Fruit fly (Drosophila melanogaster) whole organism, embryonic: ENCODE measurements around the gene CG46434.

Experiments used
- Adf1 ChIP-seq: fragments of 200-800 bp; sonication (Bioruptor generic); IDR thresholded peaks from 2 replicates; pipeline ENCODE4 v1.3.6; 2022; ENCODE audit warnings: missing biosample characterization, missing genetic modification characterization
- Antp ChIP-seq: fragments of 200-800 bp; sonication (Bioruptor generic); optimal IDR thresholded peaks from 3 replicates; lab custom pipeline; 2016; ENCODE audit warnings: missing biosample characterization, missing genetic modification characterization
- Asciz ChIP-seq: fragments of 200-800 bp; sonication (Bioruptor generic); optimal IDR thresholded peaks from 2 replicates; lab custom pipeline; 2017; ENCODE audit warnings: missing biosample characterization, mild to moderate bottlenecking, missing genetic modification characterization, missing genetic modification reagents
- BtbVII ChIP-seq: fragments of 200-800 bp; sonication (Bioruptor generic); optimal IDR thresholded peaks from 3 replicates; lab custom pipeline; 2017; ENCODE audit warnings: missing biosample characterization, mild to moderate bottlenecking, missing genetic modification characterization
- CG10274 ChIP-seq: fragments of 200-800 bp; sonication (Bioruptor generic); optimal IDR thresholded peaks from 3 replicates; lab custom pipeline; 2017; ENCODE audit warnings: missing biosample characterization, mild to moderate bottlenecking, missing genetic modification characterization
- CG10366 ChIP-seq: fragments of 200-800 bp; sonication (Bioruptor generic); IDR thresholded peaks from 2 replicates; pipeline ENCODE4 v1.3.6; 2022; ENCODE audit warnings: missing biosample characterization, missing genetic modification characterization
- CG11695 ChIP-seq: fragments of 200-800 bp; sonication (Bioruptor generic); IDR thresholded peaks from 3 replicates; pipeline ENCODE4 v1.3.6; 2022; ENCODE audit warnings: missing biosample characterization, missing genetic modification characterization
- CG12236 ChIP-seq: fragments of 200-800 bp; sonication (Bioruptor generic); optimal IDR thresholded peaks from 2 replicates; lab custom pipeline; 2016; ENCODE audit warnings: missing biosample characterization, missing genetic modification characterization
- CG12659 ChIP-seq: fragments of 200-800 bp; sonication (Bioruptor generic); optimal IDR thresholded peaks from 3 replicates; lab custom pipeline; 2017; ENCODE audit warnings: mild to moderate bottlenecking, missing biosample characterization, missing genetic modification reagents, missing genetic modification characterization
- CG13123 ChIP-seq: fragments of 200-800 bp; sonication (Bioruptor generic); optimal IDR thresholded peaks from 2 replicates; lab custom pipeline; 2016; ENCODE audit warnings: missing biosample characterization, missing genetic modification characterization
- CG1602 ChIP-seq: fragments of 200-800 bp; sonication (Bioruptor generic); optimal IDR thresholded peaks from 3 replicates; lab custom pipeline; 2016; ENCODE audit warnings: missing biosample characterization, missing genetic modification characterization
- CG17361 ChIP-seq: fragments of 200-800 bp; sonication (Bioruptor generic); IDR thresholded peaks from 3 replicates; pipeline ENCODE4 v1.3.6; 2022; ENCODE audit warnings: missing biosample characterization, missing genetic modification characterization
- CG17612 ChIP-seq: fragments of 200-800 bp; sonication (Bioruptor generic); IDR thresholded peaks from 2 replicates; pipeline ENCODE4 v1.3.6; 2022; ENCODE audit warnings: missing biosample characterization, missing genetic modification characterization
- CG6175 ChIP-seq: fragments of 200-800 bp; sonication (Bioruptor generic); IDR thresholded peaks from 3 replicates; pipeline ENCODE4 v1.3.6; 2022; ENCODE audit warnings: missing biosample characterization, missing genetic modification characterization
- CG8359 ChIP-seq: fragments of 200-800 bp; sonication (Bioruptor generic); optimal IDR thresholded peaks from 2 replicates; lab custom pipeline; 2017; ENCODE audit warnings: missing biosample characterization, mild to moderate bottlenecking, missing genetic modification characterization, borderline replicate concordance
- CG9932 ChIP-seq: fragments of 200-800 bp; sonication (Bioruptor generic); IDR thresholded peaks from 2 replicates; pipeline ENCODE4 v1.3.6; 2022; ENCODE audit warnings: missing biosample characterization, missing genetic modification characterization
- CoRest ChIP-seq: fragments of 200-800 bp; sonication (Bioruptor generic); optimal IDR thresholded peaks from 3 replicates; lab custom pipeline; 2018; ENCODE audit warnings: missing biosample characterization, mild to moderate bottlenecking, missing genetic modification characterization, moderate library complexity
- Dbx ChIP-seq: fragments of 200-800 bp; sonication (Bioruptor generic); IDR thresholded peaks from 3 replicates; pipeline ENCODE4 v1.3.6; 2022; ENCODE audit warnings: missing biosample characterization, missing genetic modification characterization
- Dp ChIP-seq: fragments of 200-800 bp; sonication (Bioruptor generic); optimal IDR thresholded peaks from 2 replicates; lab custom pipeline; 2018; ENCODE audit warnings: missing biosample characterization, mild to moderate bottlenecking, missing genetic modification characterization, moderate library complexity
- H15 ChIP-seq: fragments of 200-800 bp; sonication (Bioruptor generic); IDR thresholded peaks from 3 replicates; pipeline ENCODE4 v1.3.6; 2022; ENCODE audit warnings: missing biosample characterization, missing genetic modification characterization
- HmgZ ChIP-seq: fragments of 200-800 bp; sonication (Bioruptor generic); optimal IDR thresholded peaks from 2 replicates; lab custom pipeline; 2018; ENCODE audit warnings: missing biosample characterization, mild to moderate bottlenecking, missing genetic modification characterization
- Max ChIP-seq: fragments of 200-800 bp; sonication (Bioruptor generic); optimal IDR thresholded peaks from 2 replicates; lab custom pipeline; 2016; ENCODE audit warnings: missing biosample characterization, mild to moderate bottlenecking, missing genetic modification characterization
- Med ChIP-seq: fragments of 200-800 bp; sonication (Bioruptor generic); peaks from one replicate; lab custom pipeline; 2016; ENCODE audit warnings: missing biosample characterization, missing genetic modification characterization, mild to moderate bottlenecking, inconsistent platforms, moderate library complexity
- Mrtf ChIP-seq: fragments of 200-800 bp; sonication (Bioruptor generic); IDR thresholded peaks from 3 replicates; pipeline ENCODE4 v1.3.6; 2022; ENCODE audit warnings: missing biosample characterization, missing genetic modification characterization
- NFAT ChIP-seq: fragments of 200-800 bp; sonication (Bioruptor generic); IDR thresholded peaks from 2 replicates; pipeline ENCODE4 v1.3.6; 2022; ENCODE audit warnings: missing biosample characterization, missing genetic modification characterization
- Oli ChIP-seq: fragments of 200-800 bp; sonication (Bioruptor generic); optimal IDR thresholded peaks from 2 replicates; lab custom pipeline; 2018; ENCODE audit warnings: missing biosample characterization, mild to moderate bottlenecking, missing genetic modification characterization, moderate library complexity
- Rx ChIP-seq: fragments of 200-800 bp; sonication (Bioruptor generic); IDR thresholded peaks from 2 replicates; pipeline ENCODE4 v1.3.6; 2022; ENCODE audit warnings: missing biosample characterization, missing genetic modification characterization
- Trl ChIP-seq, 3 experiments: fragments of >200 bp in 2 of 3; fragments of 200-800 bp in 1 of 3; sonication (Bioruptor generic) in 1 of 3; optimal IDR thresholded peaks; 2 replicates in 1 of 3; 3 replicates in 2 of 3; lab custom pipeline; 2016 to 2017; ENCODE audit warnings: missing biosample characterization in 1 of 3, missing genetic modification characterization in 1 of 3
- bbx ChIP-seq: fragments of 200-800 bp; sonication (Bioruptor generic); IDR thresholded peaks from 2 replicates; pipeline ENCODE4 v1.3.6; 2022; ENCODE audit warnings: missing biosample characterization, missing genetic modification characterization; ENCODE audit not compliant: partially characterized antibody
- bcd ChIP-seq: fragments of 200-800 bp; sonication (Bioruptor generic); optimal IDR thresholded peaks from 2 replicates; lab custom pipeline; 2017; ENCODE audit warnings: missing biosample characterization, mild to moderate bottlenecking, missing genetic modification characterization
- btn ChIP-seq: fragments of 200-800 bp; sonication (Bioruptor generic); optimal IDR thresholded peaks from 2 replicates; lab custom pipeline; 2016; ENCODE audit warnings: missing biosample characterization, missing genetic modification characterization
- chinmo ChIP-seq: fragments of 200-800 bp; sonication (Bioruptor generic); IDR thresholded peaks from 4 replicates; pipeline ENCODE4 v1.3.6; 2022; ENCODE audit warnings: missing biosample characterization, missing genetic modification characterization; ENCODE audit not compliant: partially characterized antibody
- cwo ChIP-seq: fragments of 200-800 bp; sonication (Bioruptor generic); optimal IDR thresholded peaks from 3 replicates; lab custom pipeline; 2017; ENCODE audit warnings: missing biosample characterization, missing genetic modification characterization, mild to moderate bottlenecking, moderate library complexity, missing genetic modification reagents
- dm ChIP-seq: fragments of 200-800 bp; sonication (Bioruptor generic); optimal IDR thresholded peaks from 3 replicates; lab custom pipeline; 2016; ENCODE audit warnings: missing biosample characterization, missing genetic modification characterization
- gsb ChIP-seq: fragments of 200-800 bp; sonication (Bioruptor generic); IDR thresholded peaks from 2 replicates; pipeline ENCODE4 v1.3.6; 2022; ENCODE audit warnings: missing biosample characterization, missing genetic modification characterization
- gsb-n ChIP-seq: fragments of 200-800 bp; sonication (Bioruptor generic); optimal IDR thresholded peaks from 3 replicates; lab custom pipeline; 2018; ENCODE audit warnings: missing biosample characterization, mild to moderate bottlenecking, missing genetic modification characterization
- hkb ChIP-seq, 2 experiments: fragments of 200-800 bp in 1 of 2; fragments of >200 bp in 1 of 2; sonication (Bioruptor generic) in 1 of 2; IDR thresholded peaks in 1 of 2; optimal IDR thresholded peaks in 1 of 2; 2 replicates each; pipeline versions ENCODE4 v1.3.6 to Lab custom; 2017 to 2022; ENCODE audit warnings: missing biosample characterization in 1 of 2, missing genetic modification characterization in 1 of 2
- ind ChIP-seq: fragments of 200-800 bp; sonication (Bioruptor generic); optimal IDR thresholded peaks from 3 replicates; lab custom pipeline; 2016; ENCODE audit warnings: missing biosample characterization, missing genetic modification characterization
- kay ChIP-seq: fragments of 200-800 bp; sonication (Bioruptor generic); optimal IDR thresholded peaks from 2 replicates; lab custom pipeline; 2016; ENCODE audit warnings: missing biosample characterization, missing genetic modification characterization
- nerfin-2 ChIP-seq: fragments of 200-800 bp; sonication (Bioruptor generic); IDR thresholded peaks from 2 replicates; pipeline ENCODE4 v1.3.6; 2022; ENCODE audit warnings: missing biosample characterization, missing genetic modification characterization; ENCODE audit not compliant: partially characterized antibody
- nom ChIP-seq: fragments of 200-800 bp; sonication (Bioruptor generic); optimal IDR thresholded peaks from 2 replicates; lab custom pipeline; 2017; ENCODE audit warnings: missing biosample characterization, missing genetic modification characterization, mild to moderate bottlenecking, moderate library complexity, missing genetic modification reagents
- odd ChIP-seq: fragments of 200-800 bp; sonication (Bioruptor generic); optimal IDR thresholded peaks from 2 replicates; lab custom pipeline; 2017; ENCODE audit warnings: missing biosample characterization, mild to moderate bottlenecking, missing genetic modification characterization
- prd ChIP-seq, 3 experiments: fragments of >200 bp in 2 of 3; fragments of 200-800 bp in 1 of 3; sonication (Bioruptor generic) in 1 of 3; optimal IDR thresholded peaks in 2 of 3; IDR thresholded peaks in 1 of 3; 2 replicates in 2 of 3; 3 replicates in 1 of 3; pipeline versions ENCODE4 v1.3.6 to Lab custom; 2017 to 2022; ENCODE audit warnings: missing biosample characterization in 1 of 3, missing genetic modification characterization in 1 of 3
- row ChIP-seq: fragments of 200-800 bp; sonication (Bioruptor generic); IDR thresholded peaks from 3 replicates; pipeline ENCODE4 v1.3.6; 2022; ENCODE audit warnings: missing biosample characterization, missing genetic modification characterization
- sd ChIP-seq: fragments of 200-800 bp; sonication (Bioruptor generic); optimal IDR thresholded peaks from 3 replicates; lab custom pipeline; 2018; ENCODE audit warnings: missing biosample characterization, mild to moderate bottlenecking, missing genetic modification characterization, moderate library complexity
- sim ChIP-seq: fragments of 200-800 bp; sonication (Bioruptor generic); IDR thresholded peaks from 2 replicates; pipeline ENCODE4 v1.3.6; 2022; ENCODE audit warnings: missing biosample characterization, missing genetic modification characterization
- ttk ChIP-seq: fragments of 200-800 bp; sonication (Bioruptor generic); IDR thresholded peaks from 2 replicates; pipeline ENCODE4 v2.1.2; 2022; ENCODE audit warnings: missing biosample characterization, missing genetic modification characterization
- wdn ChIP-seq: fragments of 200-800 bp; sonication (Bioruptor generic); IDR thresholded peaks from 2 replicates; pipeline ENCODE4 v1.3.6; 2022; ENCODE audit warnings: missing biosample characterization, missing genetic modification characterization

The CG46434 gene

DNA sequence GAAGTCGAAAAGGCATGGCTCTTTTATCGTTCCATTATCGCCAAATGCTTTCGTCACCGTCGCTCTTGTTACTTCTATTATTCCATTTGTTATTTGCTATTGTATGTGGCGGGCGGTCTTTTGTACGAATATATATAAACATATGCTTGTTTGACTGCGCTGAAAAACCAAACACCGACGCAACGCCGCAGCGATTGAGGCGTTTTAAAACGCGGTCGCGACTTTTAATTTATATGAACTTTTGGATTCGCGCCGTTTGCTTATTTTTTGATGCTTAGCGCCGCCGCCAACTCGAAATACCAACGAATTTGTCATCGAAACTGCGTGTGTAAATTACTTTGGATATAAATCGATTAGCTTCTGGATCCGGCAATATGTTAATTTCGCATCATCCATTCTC lies 46.9 kb downstream of the CG46434 start:
- TF ChIP-seq sd (tag; lab: Kevin White, UChicago) (peak; percentile 51), CG8359 (GFP tag; lab: Kevin White, UChicago) (peak; percentile 96), chinmo (GFP tag; lab: Robert Waterston, UW) (0 out of 4 replicates have a peak, but pooled peaks have one; percentile 49), nerfin-2 (no peak)

DNA sequence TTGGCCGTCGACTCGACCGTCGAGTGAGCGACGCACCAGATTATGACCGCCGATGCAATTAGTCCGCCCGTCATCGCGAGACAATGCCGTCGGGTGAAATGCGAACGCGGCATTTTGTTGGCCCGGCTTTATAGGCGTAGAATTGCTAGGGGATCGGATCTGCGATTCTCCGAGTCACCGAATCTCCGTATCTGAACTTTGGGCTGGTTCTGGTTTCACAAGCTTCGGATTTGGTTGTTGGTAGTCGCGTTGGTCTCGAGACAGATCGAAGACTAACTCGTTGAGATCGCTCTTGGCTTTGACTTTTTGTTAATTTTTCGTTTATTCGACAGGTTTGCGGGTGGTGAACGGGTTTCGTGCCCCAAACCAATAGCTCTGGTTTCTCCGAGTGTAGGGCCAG lies 47.4 kb downstream of the CG46434 start:
- no peak for TF ChIP-seq CG17612
- no peak for TF ChIP-seq gsb-n (tag; lab: Kevin White, UChicago)
- 0 out of 3 replicates have a peak, but pooled peaks have one; percentile 16 for TF ChIP-seq Dbx (GFP tag; lab: Robert Waterston, UW)
- TF ChIP-seq kay (GFP tag; lab: Kevin White, UChicago): no peak
- no peak for TF ChIP-seq ind (GFP tag; lab: Kevin White, UChicago)
- TF ChIP-seq CG17361 (GFP tag; lab: Robert Waterston, UW): no peak
- no peak for TF ChIP-seq CG13123
- TF ChIP-seq dm (GFP tag; lab: Kevin White, UChicago): no peak
- no peak for TF ChIP-seq btn (GFP tag; lab: Kevin White, UChicago)
- no peak for TF ChIP-seq nom
- TF ChIP-seq hkb (optimal IDR thresholded peaks at IDR 0.05; lab: Kevin White, UChicago): no peak
- no peak for TF ChIP-seq hkb (GFP tag; IDR thresholded peaks at IDR 0.05; lab: Robert Waterston, UW)
- no peak for TF ChIP-seq sim
- TF ChIP-seq CG11695 (GFP tag; lab: Robert Waterston, UW): no peak
- TF ChIP-seq ttk (GFP tag; lab: Robert Waterston, UW): 0 out of 2 replicates have a peak, but pooled peaks have one; percentile 9
- no peak for TF ChIP-seq CG6175
- TF ChIP-seq CG1602: no peak
- TF ChIP-seq HmgZ (tag; lab: Kevin White, UChicago): no peak
- no peak for TF ChIP-seq CG10274 (GFP tag; lab: Kevin White, UChicago)
- 0 out of 2 replicates have a peak, but pooled peaks have one; percentile 48 for TF ChIP-seq wdn (GFP tag; lab: Robert Waterston, UW)
- TF ChIP-seq row (GFP tag; lab: Robert Waterston, UW): no peak
- TF ChIP-seq Trl (optimal IDR thresholded peaks at IDR 0.05; lab: Kevin White, UChicago): no peak
- no peak for TF ChIP-seq Trl (GFP tag; optimal IDR thresholded peaks at IDR 0.05; lab: Kevin White, UChicago)
- no peak for TF ChIP-seq BtbVII (GFP tag; lab: Kevin White, UChicago)
- no peak for TF ChIP-seq Oli (tag; lab: Kevin White, UChicago)
- TF ChIP-seq H15 (GFP tag; lab: Robert Waterston, UW): no peak
- no peak for TF ChIP-seq odd (GFP tag; lab: Kevin White, UChicago)
- no peak for TF ChIP-seq NFAT (GFP tag; lab: Robert Waterston, UW)
- TF ChIP-seq cwo (GFP tag; lab: Kevin White, UChicago): no peak
- no peak for TF ChIP-seq bcd (GFP tag; lab: Kevin White, UChicago)
- no peak for TF ChIP-seq Mrtf (GFP tag; lab: Robert Waterston, UW)
- TF ChIP-seq Asciz (GFP tag; lab: Kevin White, UChicago): no peak
- peak; percentile 69 for TF ChIP-seq Med
- no peak for TF ChIP-seq Antp (GFP tag; lab: Kevin White, UChicago)
- TF ChIP-seq gsb: no peak
- TF ChIP-seq CG10366: no peak
- peak; percentile 40; the same call in 1 of the 2 replicates for TF ChIP-seq CG9932 (GFP tag; lab: Robert Waterston, UW)
- no peak for TF ChIP-seq Max (GFP tag; lab: Kevin White, UChicago)
- no peak for TF ChIP-seq prd (optimal IDR thresholded peaks at IDR 0.05; lab: Kevin White, UChicago)
- TF ChIP-seq prd (GFP tag; IDR thresholded peaks at IDR 0.05; lab: Robert Waterston, UW): no peak
- no peak for TF ChIP-seq Dp
- TF ChIP-seq CoRest (tag; lab: Kevin White, UChicago): no peak
- no peak for TF ChIP-seq Rx
- TF ChIP-seq CG12659 (GFP tag; lab: Kevin White, UChicago): no peak
- TF ChIP-seq CG12236 (GFP tag; lab: Kevin White, UChicago): no peak
- no peak for TF ChIP-seq Adf1 (GFP tag; lab: Robert Waterston, UW)
- TF ChIP-seq bbx (GFP tag; lab: Robert Waterston, UW): no peak
